Worm (Caenorhabditis elegans): Measurements from ENCODE around the gene ttr-30.

- TF ChIP-seq tbx-37 (GFP tag; conservative IDR thresholded peaks at IDR 0.05) = no peak
- no peak for TF ChIP-seq ama-1 (optimal IDR thresholded peaks at IDR 0.05)
- no peak for TF ChIP-seq hmbx-1 (tag; optimal IDR thresholded peaks at IDR 0.05)
- no peak for TF ChIP-seq flt-1 (GFP tag; IDR thresholded peaks at IDR 0.05)
- TF ChIP-seq pes-1 (GFP tag; IDR thresholded peaks at IDR 0.05) = no peak
- no peak for TF ChIP-seq sea-1 (GFP tag; conservative IDR thresholded peaks at IDR 0.05)
- TF ChIP-seq ets-7 (tag; optimal IDR thresholded peaks at IDR 0.05) = no peak
- TF ChIP-seq ceh-13 (GFP tag; optimal IDR thresholded peaks at IDR 0.05) = no peak
- TF ChIP-seq tra-4 (tag; optimal IDR thresholded peaks at IDR 0.05) = no peak
- TF ChIP-seq F13C5.2 (tag; optimal IDR thresholded peaks at IDR 0.05) = no peak
- TF ChIP-seq hnd-1 (tag; optimal IDR thresholded peaks at IDR 0.05) = no peak
- TF ChIP-seq B0310.2 (tag; optimal IDR thresholded peaks at IDR 0.05) = no peak
- peak; percentile 17 for TF ChIP-seq hmg-4 (GFP tag; optimal IDR thresholded peaks at IDR 0.05)
These were observed 49.4 kb upstream of the ttr-30 start for ce11 chrX:7281347-7281746.
